Worm (Caenorhabditis elegans) whole organism, L4/young adult: ENCODE measurements around the gene F38B6.2.

Experiments
- W03F9.2 ChIP-seq: fragments of 150-350 bp; optimal IDR thresholded peaks from 2 replicates; lab custom pipeline; 2014; ENCODE audit warnings: missing biosample characterization, missing genetic modification characterization
- dao-5 ChIP-seq: sonication (generic microtip); optimal IDR thresholded peaks from 2 replicates; lab custom pipeline; 2016; ENCODE audit warnings: missing genotype, missing genetic modification characterization, moderate library complexity, missing compliant biosample characterization
- him-1 ChIP-seq: sonication (generic microtip); optimal IDR thresholded peaks from 2 replicates; lab custom pipeline; 2016; ENCODE audit warnings: missing genotype, missing genetic modification reagents, missing genetic modification characterization, missing compliant biosample characterization

ce11 chrX:6745515-6745914, 47.2 kb downstream of the F38B6.2 start:
- TF ChIP-seq W03F9.2 (tag; lab: Kevin White, UChicago) (no peak), him-1 (no peak), dao-5 (tag; lab: Kevin White, UChicago) (no peak)
